Worm (Caenorhabditis elegans) whole organism, mixed stage, embryonic: ENCODE results near the gene sfxn-2.

Source experiments
- M03D4.4 ChIP-seq: sonication (generic microtip); optimal IDR thresholded peaks from 2 replicates; lab custom pipeline; 2017; ENCODE audit warnings: mild to moderate bottlenecking, missing genetic modification characterization, missing compliant biosample characterization
- blmp-1 ChIP-seq: fragments of 150-350 bp; optimal IDR thresholded peaks from 2 replicates; lab custom pipeline; 2014; ENCODE audit warnings: missing biosample characterization, missing genetic modification characterization
- cnd-1 ChIP-seq: fragments of 200-800 bp; sonication (Bioruptor generic); optimal IDR thresholded peaks from 2 replicates; lab custom pipeline; 2018; ENCODE audit warnings: mild to moderate bottlenecking, missing genetic modification characterization, missing compliant biosample characterization
- flh-1 ChIP-seq: fragments of 200-800 bp; sonication (Bioruptor generic); optimal IDR thresholded peaks from 2 replicates; lab custom pipeline; 2018; ENCODE audit warnings: mild to moderate bottlenecking, missing genetic modification characterization, moderate library complexity, missing compliant biosample characterization
- nhr-237 ChIP-seq: fragments of 150-350 bp; optimal IDR thresholded peaks from 2 replicates; lab custom pipeline; 2014; ENCODE audit warnings: missing biosample characterization, missing genetic modification characterization
- nhr-28 ChIP-seq: fragments of 150-350 bp; optimal IDR thresholded peaks from 2 replicates; lab custom pipeline; 2014; ENCODE audit warnings: missing biosample characterization, missing genetic modification characterization
- nhr-76 ChIP-seq: sonication (generic microtip); optimal IDR thresholded peaks from 2 replicates; lab custom pipeline; 2017; ENCODE audit warnings: missing biosample characterization, missing genetic modification characterization
- pha-4 ChIP-seq: fragments of 150-350 bp; optimal IDR thresholded peaks from 2 replicates; lab custom pipeline; 2018; ENCODE audit warnings: missing biosample characterization, missing genetic modification reagents, missing genetic modification characterization
- snpc-4 ChIP-seq: fragments of 150-350 bp; optimal IDR thresholded peaks from 2 replicates; lab custom pipeline; 2014; ENCODE audit warnings: missing biosample characterization, missing genetic modification characterization
- unc-120 ChIP-seq: sonication (generic microtip); optimal IDR thresholded peaks from 2 replicates; lab custom pipeline; 2017; ENCODE audit warnings: missing genetic modification characterization, missing compliant biosample characterization; ENCODE audit not compliant: poor library complexity, severe bottlenecking
- unc-39 ChIP-seq: fragments of 150-350 bp; optimal IDR thresholded peaks from 2 replicates; lab custom pipeline; 2014; ENCODE audit warnings: missing biosample characterization, missing genetic modification characterization
- ztf-11 ChIP-seq: fragments of 150-350 bp; optimal IDR thresholded peaks from 2 replicates; lab custom pipeline; 2014; ENCODE audit warnings: missing biosample characterization, missing genetic modification characterization

DNA sequence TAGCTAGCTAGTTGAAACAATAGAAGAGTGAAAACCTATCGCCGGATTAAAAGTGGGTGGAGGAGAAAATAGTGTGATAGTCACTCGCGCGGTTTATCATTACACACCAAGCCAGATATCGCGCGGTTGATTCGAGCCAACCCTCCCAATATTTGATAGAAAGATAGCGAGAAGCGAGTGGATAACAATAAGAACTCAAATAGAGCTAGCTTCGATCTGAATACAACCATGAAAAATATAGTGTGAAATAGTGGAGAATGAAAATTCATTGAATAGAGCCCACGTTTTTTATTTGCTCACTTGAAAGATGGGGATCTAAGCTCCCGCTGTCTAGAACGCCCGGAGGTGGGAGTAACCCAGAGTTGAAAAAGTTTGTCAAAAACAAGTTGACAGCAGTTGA lies 13.1 kb downstream of the sfxn-2 start, which contains the start of gene tnt-3:
- TF ChIP-seq ztf-11 (tag; lab: Kevin White, UChicago) (no peak), nhr-28 (tag; lab: Kevin White, UChicago) (no peak), M03D4.4 (tag; lab: Kevin White, UChicago) (no peak), unc-39 (tag; lab: Kevin White, UChicago) (no peak), blmp-1 (no peak), unc-120 (tag; lab: Kevin White, UChicago) (no peak), nhr-237 (tag; lab: Kevin White, UChicago) (no peak), nhr-76 (no peak), cnd-1 (tag; lab: Kevin White, UChicago) (no peak), pha-4 (no peak), snpc-4 (tag; lab: Kevin White, UChicago) (no peak), flh-1 (GFP tag; lab: Kevin White, UChicago) (no peak)
